Worm (Caenorhabditis elegans) whole organism, L4/young adult: ENCODE results near the gene F13A7.12.

Experiments
- W03F9.2 ChIP-seq: fragments of 150-350 bp; optimal IDR thresholded peaks from 2 replicates; lab custom pipeline; 2014; ENCODE audit warnings: missing biosample characterization, missing genetic modification characterization
- dao-5 ChIP-seq: sonication (generic microtip); optimal IDR thresholded peaks from 2 replicates; lab custom pipeline; 2016; ENCODE audit warnings: missing genotype, missing genetic modification characterization, moderate library complexity, missing compliant biosample characterization
- him-1 ChIP-seq: sonication (generic microtip); optimal IDR thresholded peaks from 2 replicates; lab custom pipeline; 2016; ENCODE audit warnings: missing genotype, missing genetic modification reagents, missing genetic modification characterization, missing compliant biosample characterization

The F13A7.12 gene

DNA sequence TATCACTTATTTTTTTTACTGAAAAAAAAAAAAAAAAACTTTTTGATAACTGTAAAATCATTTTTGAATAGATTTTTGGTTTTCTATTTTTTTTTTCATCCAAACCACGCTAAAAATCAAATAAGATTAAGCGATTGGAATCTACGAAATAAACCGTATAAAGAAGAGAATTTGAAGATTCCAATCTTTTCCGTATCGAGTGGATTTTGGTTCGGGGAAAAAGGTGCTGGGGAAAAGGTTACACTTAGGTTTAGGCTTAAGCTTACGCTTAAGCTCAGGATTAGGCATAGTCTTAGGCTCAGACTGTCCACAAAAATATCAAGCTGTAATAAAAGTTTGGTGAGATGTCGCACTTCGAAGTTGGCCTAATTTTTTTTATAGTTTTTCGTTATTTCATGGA, at the start of gene F13A7.12:
TSS of gene F13A7.12 (plus strand) at position 301 of the 400 bp plus-strand sequence.
- TF ChIP-seq dao-5 (tag; lab: Kevin White, UChicago) = no peak

DNA sequence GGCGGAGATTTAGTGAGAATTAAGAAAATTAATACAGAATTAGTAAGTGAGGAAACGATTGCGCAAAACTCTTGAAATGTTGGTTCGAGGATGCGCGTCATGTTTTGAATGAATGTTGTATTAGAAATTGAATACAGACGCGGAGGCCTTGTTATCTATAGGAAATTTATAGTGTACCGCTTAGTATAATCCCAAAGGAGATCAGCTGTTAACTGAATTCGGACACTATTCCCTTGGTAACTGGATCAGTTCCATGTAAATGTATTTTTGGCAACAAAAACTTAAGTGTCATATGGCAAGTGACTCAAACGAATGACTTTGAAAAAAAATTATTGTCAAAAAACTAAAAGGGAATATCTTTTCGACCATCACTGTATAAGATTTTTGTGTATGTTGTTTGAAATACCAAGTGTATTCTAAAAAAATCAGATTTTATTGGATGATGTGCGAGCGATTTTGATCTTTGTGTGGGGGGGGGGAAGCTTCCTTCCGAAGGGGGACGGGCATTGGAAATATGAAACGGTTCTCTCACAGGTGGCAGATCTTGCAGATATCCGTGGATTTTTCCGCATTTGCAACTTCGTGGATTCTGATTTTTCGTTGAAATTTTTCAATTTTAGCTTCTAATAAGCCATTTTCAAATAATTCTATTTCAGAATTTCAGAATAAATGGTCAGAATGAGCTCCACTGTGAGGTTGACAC, 49.3 kb upstream of the F13A7.12 start, which contains the start of the genes W08G11.5 and W08G11.1:
TSS of gene W08G11.5 (minus strand) at position 101 of the 703 bp plus-strand sequence.
TSS of gene W08G11.1 (plus strand) at position 653 of the 703 bp plus-strand sequence.
- TF ChIP-seq dao-5 (tag; lab: Kevin White, UChicago) (no peak), him-1 (tag; lab: Kevin White, UChicago) (no peak), W03F9.2 (tag; lab: Kevin White, UChicago) (no peak)

DNA sequence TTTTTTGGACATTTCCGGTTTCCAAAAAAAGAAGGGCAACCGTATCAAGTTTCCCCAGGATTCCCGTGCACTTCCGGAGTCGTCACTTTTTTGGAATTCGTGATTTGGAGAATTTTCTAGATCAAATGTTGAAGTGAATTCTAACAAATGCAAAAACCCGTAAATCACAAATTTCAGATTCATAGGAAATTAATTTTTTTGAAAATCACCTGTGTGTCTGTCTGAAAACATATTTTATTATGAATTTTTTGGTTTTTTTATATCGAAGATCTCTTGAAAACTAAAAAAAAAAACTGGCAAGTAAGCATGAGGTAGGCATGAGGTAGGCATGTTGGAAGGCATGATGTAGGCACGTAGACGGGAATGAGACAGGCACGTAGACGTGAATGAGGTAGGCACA, 45.8 kb upstream of the F13A7.12 start:
- no peak for TF ChIP-seq dao-5 (tag; lab: Kevin White, UChicago)
- TF ChIP-seq him-1 (tag; lab: Kevin White, UChicago) = no peak

DNA sequence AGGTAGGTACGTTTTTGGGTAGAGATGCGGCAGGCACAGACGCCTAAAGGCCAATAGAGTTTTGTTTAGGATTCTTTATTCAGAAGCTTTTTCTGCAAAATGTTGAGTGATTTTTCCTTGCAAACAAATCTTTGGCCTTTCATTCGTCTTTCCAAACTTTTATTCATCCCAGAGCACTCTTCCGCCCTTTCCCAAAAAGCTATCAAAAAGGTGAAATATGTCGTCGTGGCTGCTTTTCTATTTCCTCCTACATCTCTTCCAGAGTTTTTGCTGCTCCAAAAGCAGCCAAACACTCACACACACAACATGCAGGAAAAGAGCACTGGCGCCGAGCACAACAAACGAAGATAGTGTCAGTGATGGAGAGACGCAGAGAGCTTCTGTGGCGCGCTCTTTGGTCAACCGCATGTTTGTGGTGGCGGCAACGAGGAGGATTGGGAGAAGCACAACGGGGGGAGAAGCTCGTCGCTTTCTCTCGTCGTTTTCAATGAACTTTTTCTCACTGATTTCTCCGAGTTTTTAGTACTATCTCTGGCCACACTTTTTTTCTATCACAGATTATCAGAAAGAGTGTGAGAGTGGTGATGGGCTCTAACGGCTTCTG, 45.0 kb upstream of the F13A7.12 start:
- TF ChIP-seq W03F9.2 (tag; lab: Kevin White, UChicago) (no peak), him-1 (tag; lab: Kevin White, UChicago) (peak; percentile 81)

DNA sequence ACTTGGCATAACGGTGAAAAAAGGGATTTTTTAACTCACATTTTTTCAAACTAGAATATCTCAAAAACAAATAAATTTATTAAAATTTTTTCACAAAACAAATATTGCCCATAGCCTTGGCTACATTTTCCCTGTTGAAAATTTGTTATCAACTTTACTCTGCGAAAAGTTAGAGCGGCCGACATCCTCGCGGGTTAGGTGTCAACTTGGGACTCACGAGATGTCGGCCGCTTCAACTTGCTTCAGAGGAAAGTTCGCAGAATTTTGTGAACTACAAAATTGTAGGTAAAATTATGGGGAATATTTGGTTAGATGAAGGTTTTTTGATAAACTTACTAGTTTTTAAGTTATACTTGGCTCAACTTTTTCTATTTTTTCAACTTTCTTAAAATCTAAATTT, 44.1 kb upstream of the F13A7.12 start:
- TF ChIP-seq W03F9.2 (tag; lab: Kevin White, UChicago) = no peak
- no peak for TF ChIP-seq him-1 (tag; lab: Kevin White, UChicago)
- no peak for TF ChIP-seq dao-5 (tag; lab: Kevin White, UChicago)

DNA sequence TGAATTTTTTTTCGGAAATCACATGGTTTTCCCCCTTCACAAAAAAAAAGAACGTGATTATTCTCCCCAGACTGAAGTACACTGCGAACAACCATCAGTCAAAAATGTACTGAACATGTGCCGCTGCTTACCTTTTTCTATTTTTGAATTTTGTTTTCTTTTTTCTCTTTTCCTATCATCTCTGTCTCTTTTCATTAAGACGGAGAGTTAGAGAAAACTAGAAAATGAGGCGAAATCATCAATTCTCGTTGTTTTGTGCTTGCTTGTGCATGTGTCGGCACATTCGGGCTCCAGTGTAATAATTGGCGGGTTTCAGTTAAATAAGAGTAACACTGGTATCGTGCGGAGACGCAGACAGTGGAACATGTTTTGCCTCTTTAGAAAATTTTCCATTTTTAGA, 43.6 kb upstream of the F13A7.12 start:
- TF ChIP-seq W03F9.2 (tag; lab: Kevin White, UChicago) (peak; percentile 17), him-1 (tag; lab: Kevin White, UChicago) (no peak), dao-5 (tag; lab: Kevin White, UChicago) (no peak)

DNA sequence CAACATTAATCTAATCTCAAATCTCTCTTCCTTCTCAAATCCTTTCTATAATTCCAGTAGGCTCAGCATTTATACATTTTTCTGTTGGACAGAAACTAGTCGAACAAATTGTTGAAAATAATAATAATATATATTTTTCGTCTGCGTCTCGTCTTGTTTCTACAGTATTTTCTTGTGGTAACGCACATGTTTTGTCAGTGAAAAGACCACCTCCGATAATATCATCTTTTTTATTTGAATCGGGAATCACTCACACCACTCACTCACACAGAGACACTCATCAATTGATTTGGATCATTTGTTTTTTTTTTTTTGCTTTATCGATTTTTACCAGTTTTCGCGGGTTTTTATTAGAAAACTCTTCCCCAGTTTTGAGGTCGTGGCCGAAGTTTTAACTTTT, 41.2 kb upstream of the F13A7.12 start:
- TF ChIP-seq dao-5 (tag; lab: Kevin White, UChicago) (no peak), him-1 (tag; lab: Kevin White, UChicago) (no peak), W03F9.2 (tag; lab: Kevin White, UChicago) (no peak)

DNA sequence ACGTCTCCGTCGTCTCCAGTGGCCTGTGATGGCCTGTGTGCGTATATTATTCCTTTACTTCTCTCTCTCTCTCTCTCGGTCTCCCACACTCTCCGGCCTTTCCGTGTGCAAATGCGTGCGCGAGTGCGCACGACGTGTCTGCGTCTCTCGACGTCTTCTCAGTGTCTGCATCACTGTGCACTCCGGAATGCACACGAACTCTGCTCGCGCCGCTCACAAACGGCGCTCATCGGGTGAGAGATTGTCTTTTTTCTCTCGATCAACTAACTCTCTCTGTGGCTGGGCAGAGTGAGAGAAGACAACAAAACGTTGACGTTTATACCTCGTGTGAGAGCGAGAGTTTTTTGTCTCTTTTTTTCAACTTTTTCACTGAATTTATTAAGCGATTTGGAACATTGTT, 39.9 kb upstream of the F13A7.12 start:
- peak; percentile 86 for TF ChIP-seq him-1 (tag; lab: Kevin White, UChicago)
- no peak for TF ChIP-seq dao-5 (tag; lab: Kevin White, UChicago)
- TF ChIP-seq W03F9.2 (tag; lab: Kevin White, UChicago) = peak; percentile 64

DNA sequence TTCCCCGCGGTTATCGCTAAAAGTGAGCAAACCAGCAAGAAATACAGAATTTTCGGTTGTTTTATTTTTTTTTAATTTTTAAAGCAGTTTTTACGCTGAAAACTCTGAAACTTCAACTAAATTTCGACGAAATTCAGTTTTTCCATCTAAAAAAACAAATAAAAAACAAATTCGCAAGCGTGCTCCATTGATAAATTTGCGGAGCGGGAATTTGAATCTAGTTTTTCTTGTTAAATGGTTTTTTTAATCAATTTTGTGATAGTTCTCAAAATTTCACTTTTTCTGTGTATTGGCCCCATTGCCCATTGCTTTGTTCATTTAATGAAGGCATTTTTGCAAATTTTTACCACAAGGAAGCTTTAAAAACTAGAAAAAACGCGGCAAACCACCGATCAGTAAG, 39.0 kb upstream of the F13A7.12 start:
- TF ChIP-seq dao-5 (tag; lab: Kevin White, UChicago) (no peak), him-1 (tag; lab: Kevin White, UChicago) (no peak), W03F9.2 (tag; lab: Kevin White, UChicago) (no peak)

DNA sequence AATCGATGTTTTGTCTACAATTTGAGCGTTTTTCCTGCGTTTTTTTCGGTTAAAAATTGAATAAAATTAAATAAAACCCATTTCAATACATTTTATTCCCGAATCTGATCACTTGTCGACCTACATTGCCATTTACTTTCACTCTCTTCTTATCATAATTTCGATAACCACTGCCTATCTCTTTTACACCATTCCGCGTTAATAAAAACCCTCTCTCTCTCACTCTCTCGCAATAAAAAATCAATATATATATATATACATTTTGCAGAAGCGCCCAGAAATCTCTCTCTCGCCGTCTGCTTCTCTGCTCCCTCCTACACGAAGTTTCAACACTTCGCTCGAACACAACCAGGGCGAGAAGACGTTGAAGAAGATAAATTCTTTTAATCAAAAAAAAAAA, 38.6 kb upstream of the F13A7.12 start, which contains the start of gene pptr-1:
TSS of gene pptr-1 (plus strand) at position 269 of the 400 bp plus-strand sequence.
- no peak for TF ChIP-seq W03F9.2 (tag; lab: Kevin White, UChicago)
- no peak for TF ChIP-seq dao-5 (tag; lab: Kevin White, UChicago)

DNA sequence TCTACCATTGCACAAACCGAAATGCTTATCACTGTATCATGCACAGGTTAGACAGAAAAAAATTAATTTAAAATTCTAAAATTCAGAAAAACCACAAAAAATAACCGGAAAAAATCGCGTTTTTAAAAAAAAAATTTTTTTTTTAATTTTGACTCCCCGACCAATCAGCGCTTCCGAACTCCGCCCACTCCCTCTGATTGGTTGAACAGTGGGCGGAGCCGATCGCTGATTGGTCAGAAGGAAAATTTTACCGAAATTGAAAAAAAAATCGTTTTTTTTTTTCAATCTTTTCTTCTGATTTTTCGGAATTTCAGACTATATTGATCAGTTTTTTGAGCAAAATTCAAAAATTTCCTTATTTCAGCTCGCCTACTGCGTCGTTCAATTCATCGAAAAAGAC, 34.5 kb upstream of the F13A7.12 start:
- TF ChIP-seq him-1 (tag; lab: Kevin White, UChicago) (no peak), W03F9.2 (tag; lab: Kevin White, UChicago) (no peak), dao-5 (tag; lab: Kevin White, UChicago) (no peak)

DNA sequence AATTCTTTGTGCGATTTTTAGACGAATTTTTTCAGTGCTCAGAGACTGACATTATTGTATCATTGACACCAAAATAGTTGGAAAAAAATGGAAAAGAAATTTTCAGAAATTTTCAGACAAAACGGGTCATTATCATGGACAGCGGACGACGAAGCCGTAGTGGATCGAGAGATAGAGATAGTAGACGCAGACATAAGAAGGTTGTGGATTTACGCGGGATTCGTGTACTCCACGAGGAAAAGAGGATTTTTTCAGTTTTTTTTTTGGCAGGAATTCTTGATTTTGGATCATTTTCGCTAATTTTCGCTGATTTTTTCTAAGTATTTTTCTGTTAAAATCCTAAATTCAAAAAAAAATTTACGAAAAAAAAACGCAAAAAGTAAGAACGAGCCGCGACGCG, 28.3 kb upstream of the F13A7.12 start, which contains the start of gene W08G11.3:
TSS of gene W08G11.3 (plus strand) at position 107 of the 400 bp plus-strand sequence.
- no peak for TF ChIP-seq him-1 (tag; lab: Kevin White, UChicago)
- TF ChIP-seq dao-5 (tag; lab: Kevin White, UChicago) = no peak
- no peak for TF ChIP-seq W03F9.2 (tag; lab: Kevin White, UChicago)

DNA sequence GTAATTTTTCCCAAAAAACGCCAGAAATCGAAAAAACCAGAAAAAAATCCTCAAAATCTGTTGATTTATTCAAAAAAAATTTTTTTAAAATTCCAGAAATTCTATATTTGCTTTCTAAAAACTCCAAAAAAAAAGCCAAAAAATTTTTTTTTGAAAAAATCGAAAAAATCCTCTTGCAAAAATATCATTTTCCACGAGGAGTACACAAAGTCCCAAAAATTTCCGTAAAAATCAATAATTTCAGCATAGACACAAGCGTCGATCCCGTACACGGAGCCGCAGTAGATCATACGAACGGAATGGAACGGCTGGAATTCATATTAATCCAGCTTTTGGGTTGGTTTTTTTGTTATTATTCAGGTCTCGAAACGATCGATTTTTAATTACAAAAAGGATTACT, 27.7 kb upstream of the F13A7.12 start:
- TF ChIP-seq him-1 (tag; lab: Kevin White, UChicago) (no peak), dao-5 (tag; lab: Kevin White, UChicago) (no peak), W03F9.2 (tag; lab: Kevin White, UChicago) (no peak)

DNA sequence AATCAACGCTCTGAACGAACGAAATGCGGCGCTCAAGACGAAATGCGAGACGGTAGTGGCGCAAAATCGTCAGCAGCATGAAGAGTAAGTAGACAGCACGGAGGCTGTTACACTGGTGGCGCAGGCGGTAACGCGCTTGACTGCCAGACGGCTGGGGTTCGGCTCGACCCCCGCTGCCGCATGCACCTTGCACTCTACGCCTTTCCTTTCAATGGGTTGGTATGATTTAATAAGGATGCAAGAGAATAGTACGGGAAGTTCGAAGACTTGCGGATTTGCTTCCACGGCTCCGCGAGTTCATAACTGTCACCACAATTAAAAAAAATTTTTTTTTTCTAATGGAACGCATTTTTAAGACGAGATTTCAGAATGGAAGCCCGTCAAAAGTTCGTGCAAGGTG, 25.8 kb upstream of the F13A7.12 start:
- TF ChIP-seq him-1 (tag; lab: Kevin White, UChicago) = peak; percentile 52
- peak; percentile 9 for TF ChIP-seq W03F9.2 (tag; lab: Kevin White, UChicago)
- TF ChIP-seq dao-5 (tag; lab: Kevin White, UChicago) = peak; percentile 71
